Fruit fly (Drosophila melanogaster) whole organism, pupa: ENCODE results near the gene CG4822.

ENCODE experiments used
- CG17806 ChIP-seq: fragments of 200-800 bp; sonication (Bioruptor generic); optimal IDR thresholded peaks from 2 replicates; lab custom pipeline; 2018; ENCODE audit warnings: missing biosample characterization, mild to moderate bottlenecking, missing genetic modification characterization, moderate library complexity
- CG32121 ChIP-seq: fragments of 200-800 bp; sonication (Bioruptor generic); IDR thresholded peaks from 2 replicates; pipeline ENCODE4 v1.3.6; 2022; ENCODE audit warnings: missing biosample characterization, missing genetic modification characterization
- D1 ChIP-seq: fragments of 200-800 bp; sonication (Bioruptor generic); optimal IDR thresholded peaks from 2 replicates; lab custom pipeline; 2018; ENCODE audit warnings: missing biosample characterization, mild to moderate bottlenecking, missing genetic modification characterization, moderate library complexity
- Snoo ChIP-seq: fragments of 200-800 bp; sonication (Bioruptor generic); optimal IDR thresholded peaks from 3 replicates; lab custom pipeline; 2017; ENCODE audit warnings: missing biosample characterization, mild to moderate bottlenecking, missing genetic modification characterization, inconsistent platforms

DNA sequence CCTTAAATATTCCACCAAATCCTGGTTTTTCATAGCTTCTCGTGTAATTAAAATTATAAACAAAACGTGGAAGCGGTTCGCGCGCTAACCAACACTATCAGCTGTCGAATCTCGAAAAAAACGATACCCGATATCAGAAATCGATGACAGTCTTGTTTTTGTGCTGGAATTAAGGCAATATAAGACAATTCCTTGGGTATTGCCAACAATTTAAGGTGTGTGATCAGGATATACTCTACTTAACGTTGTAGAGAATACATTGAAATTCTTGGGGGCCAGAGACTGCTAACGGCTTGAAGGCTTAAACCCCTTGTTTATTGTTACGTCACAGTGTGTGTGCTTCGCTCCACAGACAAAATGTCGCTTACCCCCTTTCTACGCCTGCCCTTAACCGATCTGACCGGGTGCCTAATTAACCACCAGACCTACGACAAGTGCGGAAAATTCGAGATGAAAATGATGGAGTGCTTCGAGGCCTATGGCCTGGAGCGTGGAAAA is 33.7 kb upstream of the CG4822 start, which contains the start of gene Pus10:
- no peak for TF ChIP-seq CG17806 (tag; lab: Kevin White, UChicago)
- no peak for TF ChIP-seq CG32121 (GFP tag; lab: Robert Waterston, UW)
- no peak for TF ChIP-seq D1
- TF ChIP-seq Snoo (tag; lab: Kevin White, UChicago) = no peak
